Worm (Caenorhabditis elegans) whole organism, L2 larva: ENCODE measurements around the gene C31H2.14.

ENCODE experiments used
- ceh-82 ChIP-seq: fragments of 150-350 bp; optimal IDR thresholded peaks from 2 replicates; lab custom pipeline; 2014; ENCODE audit warnings: missing biosample characterization, missing genetic modification characterization
- ztf-4 ChIP-seq: fragments of 150-350 bp; optimal IDR thresholded peaks from 2 replicates; lab custom pipeline; 2014; ENCODE audit warnings: missing biosample characterization, missing genetic modification characterization

- TF ChIP-seq ceh-82, result no peak
- no peak for TF ChIP-seq ztf-4 (tag; lab: Kevin White, UChicago)
Observed at ce11 chrX:5129447-5129846, 18.6 kb upstream of the C31H2.14 start.
